Worm (Caenorhabditis elegans) whole organism, mixed stage, embryonic: ENCODE results near the gene clec-140.

Source experiments
- ceh-39 ChIP-seq: fragments of 150-350 bp; optimal IDR thresholded peaks from 2 replicates; lab custom pipeline; 2014; ENCODE audit warnings: missing biosample characterization, missing genetic modification characterization
- ceh-43 ChIP-seq: fragments of 200-800 bp; sonication (Bioruptor generic); optimal IDR thresholded peaks from 2 replicates; lab custom pipeline; 2018; ENCODE audit warnings: mild to moderate bottlenecking, missing genetic modification characterization, moderate library complexity, missing compliant biosample characterization
- ces-1 ChIP-seq: fragments of 150-350 bp; optimal IDR thresholded peaks from 2 replicates; lab custom pipeline; 2014; ENCODE audit warnings: missing biosample characterization, missing genetic modification reagents, missing genetic modification characterization
- cnd-1 ChIP-seq: fragments of 200-800 bp; sonication (Bioruptor generic); optimal IDR thresholded peaks from 2 replicates; lab custom pipeline; 2018; ENCODE audit warnings: mild to moderate bottlenecking, missing genetic modification characterization, missing compliant biosample characterization
- drap-1 ChIP-seq: fragments of 200-800 bp; sonication (Bioruptor generic); optimal IDR thresholded peaks from 3 replicates; lab custom pipeline; 2018; ENCODE audit warnings: mild to moderate bottlenecking, missing genetic modification characterization, missing compliant biosample characterization
- elt-3 ChIP-seq: fragments of 150-350 bp; optimal IDR thresholded peaks from 2 replicates; lab custom pipeline; 2014; ENCODE audit warnings: missing biosample characterization, missing genetic modification characterization
- flh-1 ChIP-seq: fragments of 200-800 bp; sonication (Bioruptor generic); optimal IDR thresholded peaks from 2 replicates; lab custom pipeline; 2018; ENCODE audit warnings: mild to moderate bottlenecking, missing genetic modification characterization, moderate library complexity, missing compliant biosample characterization
- ham-2 ChIP-seq: fragments of 200-800 bp; sonication (Bioruptor generic); optimal IDR thresholded peaks from 2 replicates; lab custom pipeline; 2018; ENCODE audit warnings: mild to moderate bottlenecking, missing genetic modification characterization, missing compliant biosample characterization
- hlh-1 ChIP-seq: fragments of 150-350 bp; optimal IDR thresholded peaks from 2 replicates; lab custom pipeline; 2014; ENCODE audit warnings: missing biosample characterization, missing genetic modification reagents, missing genetic modification characterization
- lin-13 ChIP-seq: fragments of 150-350 bp; optimal IDR thresholded peaks from 2 replicates; lab custom pipeline; 2014; ENCODE audit warnings: missing biosample characterization, missing genetic modification characterization
- lin-32 ChIP-seq: fragments of 200-800 bp; sonication (Bioruptor generic); optimal IDR thresholded peaks from 2 replicates; lab custom pipeline; 2018; ENCODE audit warnings: mild to moderate bottlenecking, missing genetic modification characterization, missing compliant biosample characterization
- lsy-2 ChIP-seq: fragments of 150-350 bp; optimal IDR thresholded peaks from 2 replicates; lab custom pipeline; 2014; ENCODE audit warnings: missing biosample characterization, missing genetic modification characterization
- mab-5 ChIP-seq: fragments of 150-350 bp; optimal IDR thresholded peaks from 2 replicates; lab custom pipeline; 2014; ENCODE audit warnings: missing biosample characterization, missing genetic modification characterization
- mep-1 ChIP-seq: fragments of 150-350 bp; optimal IDR thresholded peaks from 2 replicates; lab custom pipeline; 2017; ENCODE audit warnings: missing biosample characterization, missing genetic modification reagents, missing genetic modification characterization, inconsistent platforms
- nhr-2 ChIP-seq: fragments of 150-350 bp; optimal IDR thresholded peaks from 2 replicates; lab custom pipeline; 2014; ENCODE audit warnings: missing biosample characterization, missing genetic modification characterization
- nhr-28 ChIP-seq: fragments of 150-350 bp; optimal IDR thresholded peaks from 2 replicates; lab custom pipeline; 2014; ENCODE audit warnings: missing biosample characterization, missing genetic modification characterization
- pha-4 ChIP-seq: fragments of 150-350 bp; optimal IDR thresholded peaks from 2 replicates; lab custom pipeline; 2018; ENCODE audit warnings: missing biosample characterization, missing genetic modification reagents, missing genetic modification characterization
- snpc-4 ChIP-seq: fragments of 150-350 bp; optimal IDR thresholded peaks from 2 replicates; lab custom pipeline; 2014; ENCODE audit warnings: missing biosample characterization, missing genetic modification characterization
- tbx-8 ChIP-seq: fragments of 200-800 bp; sonication (Bioruptor generic); optimal IDR thresholded peaks from 2 replicates; lab custom pipeline; 2018; ENCODE audit warnings: mild to moderate bottlenecking, missing genetic modification characterization, moderate library complexity, missing compliant biosample characterization
- zip-8 ChIP-seq: fragments of 150-350 bp; optimal IDR thresholded peaks from 2 replicates; lab custom pipeline; 2014; ENCODE audit warnings: missing biosample characterization, missing genetic modification characterization
- ztf-11 ChIP-seq: fragments of 150-350 bp; optimal IDR thresholded peaks from 2 replicates; lab custom pipeline; 2014; ENCODE audit warnings: missing biosample characterization, missing genetic modification characterization

Gene clec-140

DNA sequence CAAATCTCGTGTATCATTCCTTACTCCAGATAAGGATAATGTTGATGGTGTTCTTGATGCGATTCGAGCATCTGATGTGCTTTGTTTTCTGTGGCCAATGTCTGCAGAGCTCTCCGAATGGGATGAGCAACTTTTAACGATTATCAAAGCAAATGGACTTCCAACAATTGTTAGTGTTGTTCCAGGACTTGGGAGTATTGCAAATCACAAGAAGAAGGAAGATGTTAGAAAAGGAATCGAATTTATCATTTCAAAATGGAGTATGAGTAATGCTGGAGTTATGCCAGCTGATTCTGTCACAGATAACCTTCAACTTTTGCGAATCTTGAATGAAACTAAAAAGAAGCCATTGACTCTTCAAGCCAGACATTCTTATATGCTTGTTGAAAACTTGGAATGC, 38.0 kb downstream of the clec-140 start:
- TF ChIP-seq mep-1 (tag; lab: Kevin White, UChicago) (no peak), zip-8 (tag; lab: Kevin White, UChicago) (no peak), ham-2 (no peak), ztf-11 (tag; lab: Kevin White, UChicago) (no peak), nhr-28 (tag; lab: Kevin White, UChicago) (no peak), lsy-2 (tag; lab: Kevin White, UChicago) (no peak), ceh-43 (GFP tag; lab: Kevin White, UChicago) (no peak), cnd-1 (tag; lab: Kevin White, UChicago) (no peak), ces-1 (GFP tag; lab: Kevin White, UChicago) (no peak), pha-4 (tag; lab: Kevin White, UChicago) (no peak)
- TF ChIP-seq, all 35 proteins: peak for 0

DNA sequence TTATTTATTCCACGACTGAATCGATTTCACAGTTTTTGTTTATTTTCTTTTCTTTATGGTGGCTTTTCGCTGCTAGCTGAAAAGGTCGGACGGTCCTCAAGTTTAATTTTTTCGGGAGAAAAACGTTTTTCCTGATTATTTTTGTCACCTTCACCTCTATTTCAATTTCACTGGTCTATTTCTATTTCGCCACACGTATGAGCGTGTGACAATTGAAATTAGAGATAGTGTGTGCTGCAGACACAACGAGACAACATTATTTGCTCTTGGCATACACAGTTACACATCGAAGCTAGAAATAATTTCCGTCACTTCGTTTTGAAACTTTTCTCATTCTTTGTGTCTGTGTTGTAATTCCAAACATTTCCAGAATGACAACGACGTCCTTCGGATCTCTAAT, 42.8 kb downstream of the clec-140 start, which contains the start of gene F41C3.8:
TSS of gene F41C3.8 (plus strand) at position 371 of the 400 bp plus-strand sequence.
- no peak for TF ChIP-seq flh-1
- no peak for TF ChIP-seq lin-13 (tag; lab: Kevin White, UChicago)
- no peak for TF ChIP-seq zip-8 (tag; lab: Kevin White, UChicago)
- TF ChIP-seq mep-1 (tag; lab: Kevin White, UChicago) = no peak
- TF ChIP-seq hlh-1 (tag; lab: Kevin White, UChicago) = no peak
- no peak for TF ChIP-seq mab-5 (tag; lab: Kevin White, UChicago)
- no peak for TF ChIP-seq lin-32
- TF ChIP-seq snpc-4 (tag; lab: Kevin White, UChicago) = no peak
- no peak for TF ChIP-seq ceh-39 (tag; lab: Kevin White, UChicago)
- TF ChIP-seq drap-1 (GFP tag; lab: Kevin White, UChicago) = no peak
- no peak for TF ChIP-seq nhr-2
- no peak for TF ChIP-seq elt-3 (tag; lab: Kevin White, UChicago)
- no peak for TF ChIP-seq tbx-8 (GFP tag; lab: Kevin White, UChicago)
- TF ChIP-seq ceh-43 (GFP tag; lab: Kevin White, UChicago) = no peak
